Fruit fly (Drosophila melanogaster): ENCODE measurements around the gene frc.
A peak's percentile ranks its signal among the peaks of the same experiment; 100 is the strongest.

The frc gene

DNA sequence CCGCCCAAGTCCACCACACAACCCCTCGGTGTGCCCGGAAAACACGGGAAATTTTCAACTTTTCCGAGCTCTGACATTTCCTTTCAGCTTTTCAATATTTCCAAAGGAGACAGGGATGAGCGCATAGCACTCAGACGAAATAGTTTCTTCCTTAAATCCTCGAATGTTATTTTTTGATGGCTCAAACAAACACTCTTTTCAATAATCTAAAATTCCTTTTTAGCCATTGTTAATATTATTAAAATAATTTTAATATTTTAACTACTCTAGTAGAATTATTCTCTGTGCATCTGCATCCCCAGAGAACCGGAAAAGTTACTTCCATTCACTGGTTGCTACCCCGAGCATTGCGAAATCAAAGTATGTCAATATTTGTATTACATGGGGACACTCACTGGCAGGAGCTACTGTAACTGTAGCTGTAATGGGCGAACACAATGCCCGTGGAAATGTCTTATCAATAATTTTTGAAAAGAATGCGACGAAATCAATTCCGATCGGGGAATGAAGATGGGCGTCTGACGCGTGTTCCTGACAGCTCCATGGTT is 24.8 kb upstream of the frc start (continued):
- TF ChIP-seq tio (GFP tag; optimal IDR thresholded peaks at IDR 0.05) (no peak), Blimp-1 (GFP tag; optimal IDR thresholded peaks at IDR 0.05) (peak; percentile 37), CG10209 (GFP tag; optimal IDR thresholded peaks at IDR 0.05) (peak; percentile 37)

dm6 chr3L:17447881-17448280 is 14.9 kb upstream of the frc start:
- peak; percentile 54 for TF ChIP-seq CG9727 (GFP tag; optimal IDR thresholded peaks at IDR 0.05)
- TF ChIP-seq so (GFP tag; IDR thresholded peaks at IDR 0.05): 0 out of 3 replicates have a peak, but pooled peaks have one; percentile 12
- TF ChIP-seq CG15269 (tag; optimal IDR thresholded peaks at IDR 0.05): peak; percentile 17
- TF ChIP-seq Bdp1 (GFP tag; optimal IDR thresholded peaks at IDR 0.05): no peak
- TF ChIP-seq CG11093 (GFP tag; IDR thresholded peaks at IDR 0.05): no peak
- TF ChIP-seq nmo (GFP tag; optimal IDR thresholded peaks at IDR 0.05): peak; percentile 19
- no peak for TF ChIP-seq NFAT (GFP tag; IDR thresholded peaks at IDR 0.05)
- TF ChIP-seq Hmr (GFP tag; optimal IDR thresholded peaks at IDR 0.05): peak; percentile 70
- 0 out of 2 replicates have a peak, but pooled peaks have one; percentile 27 for TF ChIP-seq CG32772 (GFP tag; IDR thresholded peaks at IDR 0.05)
- peak; percentile 8 for TF ChIP-seq CG10543 (GFP tag; optimal IDR thresholded peaks at IDR 0.05)
- no peak for TF ChIP-seq Lpt (GFP tag; optimal IDR thresholded peaks at IDR 0.05)
- TF ChIP-seq ATbp (GFP tag; optimal IDR thresholded peaks at IDR 0.05): peak; percentile 17
- peak; percentile 55; the same call in 2 of the 3 replicates for TF ChIP-seq CG17361 (GFP tag; IDR thresholded peaks at IDR 0.05)
- TF ChIP-seq CG15514 (GFP tag; optimal IDR thresholded peaks at IDR 0.05): peak; percentile 18
- no peak for TF ChIP-seq repo (GFP tag; optimal IDR thresholded peaks at IDR 0.05)
- TF ChIP-seq pros (GFP tag; optimal IDR thresholded peaks at IDR 0.05): peak; percentile 34
- peak; percentile 35 for TF ChIP-seq Sox100B (GFP tag; optimal IDR thresholded peaks at IDR 0.05)
- no peak for TF ChIP-seq CG12744 (GFP tag; optimal IDR thresholded peaks at IDR 0.05)
- peak; percentile 47; the same call in 1 of the 3 replicates for TF ChIP-seq CG11695 (GFP tag; IDR thresholded peaks at IDR 0.05)
- peak; percentile 35 for TF ChIP-seq PHDP (tag; optimal IDR thresholded peaks at IDR 0.05)
- TF ChIP-seq grn (GFP tag; optimal IDR thresholded peaks at IDR 0.05): no peak
- peak; percentile 63 for TF ChIP-seq gem (tag; optimal IDR thresholded peaks at IDR 0.05)
- TF ChIP-seq prd (optimal IDR thresholded peaks at IDR 0.05): no peak
- 0 out of 3 replicates have a peak, but pooled peaks have one; percentile 36 for TF ChIP-seq prd (GFP tag; IDR thresholded peaks at IDR 0.05)
- TF ChIP-seq tio (GFP tag; optimal IDR thresholded peaks at IDR 0.05): peak; percentile 19
- TF ChIP-seq CG7556 (GFP tag; optimal IDR thresholded peaks at IDR 0.05): peak; percentile 78
- 0 out of 2 replicates have a peak, but pooled peaks have one; percentile 4 for TF ChIP-seq CG14667 (GFP tag; IDR thresholded peaks at IDR 0.05)
- TF ChIP-seq org-1 (GFP tag; optimal IDR thresholded peaks at IDR 0.05): peak; percentile 18
- peak; percentile 31; the same call in 1 of the 2 replicates for TF ChIP-seq CG31441 (GFP tag; IDR thresholded peaks at IDR 0.05)
- TF ChIP-seq CG9215 (GFP tag; IDR thresholded peaks at IDR 0.05): peak; percentile 16; the same call in 1 of the 2 replicates
- peak; percentile 77 for TF ChIP-seq CG18599 (GFP tag; optimal IDR thresholded peaks at IDR 0.05)
- TF ChIP-seq CG6683 (GFP tag; optimal IDR thresholded peaks at IDR 0.05): no peak
- TF ChIP-seq Hr3 (GFP tag; optimal IDR thresholded peaks at IDR 0.05): peak; percentile 14
- 0 out of 2 replicates have a peak, but pooled peaks have one; percentile 17 for TF ChIP-seq Rfx (GFP tag; IDR thresholded peaks at IDR 0.05)
- no peak for TF ChIP-seq CG10209 (GFP tag; optimal IDR thresholded peaks at IDR 0.05)
- peak; percentile 33; the same call in 1 of the 2 replicates for TF ChIP-seq vvl (GFP tag; IDR thresholded peaks at IDR 0.05)
- TF ChIP-seq Oli (tag; optimal IDR thresholded peaks at IDR 0.05): peak; percentile 16
- no peak for TF ChIP-seq gsb-n (tag; optimal IDR thresholded peaks at IDR 0.05)
- peak; percentile 15 for TF ChIP-seq CG4328 (GFP tag; optimal IDR thresholded peaks at IDR 0.05)
- TF ChIP-seq lov (optimal IDR thresholded peaks at IDR 0.05): no peak
- no peak for TF ChIP-seq lov (GFP tag; IDR thresholded peaks at IDR 0.05)
- TF ChIP-seq CG30431 (GFP tag; optimal IDR thresholded peaks at IDR 0.05): no peak
- peak; percentile 72 for TF ChIP-seq row (GFP tag; IDR thresholded peaks at IDR 0.05)
- TF ChIP-seq CG13424 (tag; optimal IDR thresholded peaks at IDR 0.05): peak; percentile 44
- no peak for TF ChIP-seq CG34224 (GFP tag; IDR thresholded peaks at IDR 0.05; ENCODE audit: partially characterized antibody)
- TF ChIP-seq grau (tag; optimal IDR thresholded peaks at IDR 0.05): peak; percentile 53
- TF ChIP-seq CG30020 (tag; optimal IDR thresholded peaks at IDR 0.05): no peak
